Worm (Caenorhabditis elegans) whole organism, L1 larva: ENCODE results near the gene ZK1248.20.

ENCODE experiments used
- efl-1 ChIP-seq, 4 experiments: fragments of 150-350 bp; optimal IDR thresholded peaks in 3 of 4; peaks in 1 of 4; 1 replicate in 1 of 4; 2 replicates in 3 of 4; lab custom pipeline; 2014; ENCODE audit warnings: missing biosample characterization in 2 of 4, missing genetic modification characterization in 2 of 4, missing genetic modification reagents in 2 of 4
- fos-1 ChIP-seq: fragments of 150-350 bp; optimal IDR thresholded peaks from 2 replicates; lab custom pipeline; 2014; ENCODE audit warnings: missing biosample characterization, missing genetic modification characterization
- mdl-1 ChIP-seq, 2 experiments: fragments of 150-350 bp; optimal IDR thresholded peaks; 2 replicates each; lab custom pipeline; 2014 to 2017; ENCODE audit warnings: missing biosample characterization in 2 of 2, missing genetic modification characterization in 2 of 2, inconsistent platforms in 1 of 2
- nhr-28 ChIP-seq: fragments of 150-350 bp; optimal IDR thresholded peaks from 2 replicates; lab custom pipeline; 2014; ENCODE audit warnings: missing biosample characterization, missing genetic modification characterization
- nhr-76 ChIP-seq: sonication (generic microtip); optimal IDR thresholded peaks from 2 replicates; lab custom pipeline; 2017; ENCODE audit warnings: missing biosample characterization, missing genetic modification characterization
- pag-3 ChIP-seq: sonication (generic microtip); optimal IDR thresholded peaks from 2 replicates; lab custom pipeline; 2017; ENCODE audit warnings: missing genetic modification characterization, mild to moderate bottlenecking, missing compliant biosample characterization, antibody characterized with exemption, borderline replicate concordance; ENCODE audit not compliant: insufficient read depth
- unc-130 ChIP-seq: fragments of 150-350 bp; optimal IDR thresholded peaks from 2 replicates; lab custom pipeline; 2017; ENCODE audit warnings: missing biosample characterization, missing genetic modification characterization, inconsistent platforms
- unc-62 ChIP-seq: fragments of 150-350 bp; optimal IDR thresholded peaks from 2 replicates; lab custom pipeline; 2014; ENCODE audit warnings: missing biosample characterization, missing genetic modification reagents, missing genetic modification characterization
- ztf-11 ChIP-seq, 2 experiments: sonication (generic microtip); optimal IDR thresholded peaks; 2 replicates each; lab custom pipeline; 2016 to 2017; ENCODE audit warnings: missing genetic modification characterization in 2 of 2, missing biosample characterization in 1 of 2, missing compliant biosample characterization in 1 of 2

DNA sequence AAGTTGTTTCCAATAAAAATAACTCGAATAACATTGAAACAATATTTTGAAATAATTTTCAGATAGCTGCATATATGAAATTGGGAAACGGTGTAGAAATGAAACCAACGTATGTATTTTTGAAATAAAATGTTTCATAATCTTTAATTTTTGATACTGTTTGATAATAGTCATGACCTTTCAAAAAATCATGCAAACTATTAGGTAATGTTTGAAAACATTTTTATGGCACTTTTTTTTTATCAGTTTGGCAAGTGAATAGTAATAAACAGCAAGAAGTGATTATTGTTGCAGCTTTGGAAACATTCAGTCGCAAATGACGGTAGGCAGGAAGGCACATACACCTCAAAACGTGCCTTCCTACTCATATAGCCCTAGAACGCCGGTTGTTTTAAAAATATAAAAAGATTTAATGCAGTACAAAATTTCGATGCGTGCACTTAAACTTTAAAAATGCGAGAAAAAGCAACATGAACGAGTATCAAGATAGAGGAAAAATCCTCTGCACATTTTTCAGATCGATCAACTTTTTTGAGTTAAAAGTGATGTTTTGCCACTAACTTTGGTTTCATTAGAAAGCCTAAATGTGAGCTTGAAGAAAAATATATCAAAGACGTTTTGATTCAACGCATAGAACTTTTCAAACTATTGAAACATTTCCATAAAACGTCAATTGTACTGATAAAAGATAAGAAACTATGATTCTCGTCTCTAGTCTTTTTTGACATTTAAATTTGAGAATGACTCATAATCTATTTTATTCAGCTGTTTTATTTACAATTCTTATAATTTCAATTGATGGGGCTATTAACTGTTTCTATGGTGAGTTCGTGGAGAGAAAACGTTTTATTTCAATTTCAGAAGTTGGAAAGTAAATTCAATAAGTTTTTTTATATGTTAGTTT, 49.2 kb downstream of the ZK1248.20 start, which contains the start of gene F55C12.19:
- TF ChIP-seq unc-130, result no peak
- TF ChIP-seq unc-62 (GFP tag; lab: Kevin White, UChicago), result no peak
- TF ChIP-seq mdl-1 (tag; optimal IDR thresholded peaks at IDR 0.05; lab: Kevin White, UChicago), result no peak
- no peak for TF ChIP-seq nhr-76
- no peak for TF ChIP-seq efl-1 (optimal IDR thresholded peaks at IDR 0.05; lab: Kevin White, UChicago)
- no peak for TF ChIP-seq efl-1 (GFP tag; optimal IDR thresholded peaks at IDR 0.05 in 1 of 2; lab: Kevin White, UChicago)
- TF ChIP-seq fos-1 (tag; lab: Kevin White, UChicago), result no peak
- TF ChIP-seq pag-3 (tag; lab: Kevin White, UChicago), result no peak
- TF ChIP-seq ztf-11 (tag; optimal IDR thresholded peaks at IDR 0.05; lab: Kevin White, UChicago), result no peak
- no peak for TF ChIP-seq nhr-28 (tag; lab: Kevin White, UChicago)
